Worm (Caenorhabditis elegans) whole organism, dauer: ENCODE results near the gene pigm-1.

Experiments used
- unc-62 ChIP-seq: sonication (generic microtip); optimal IDR thresholded peaks from 2 replicates; lab custom pipeline; 2017; ENCODE audit warnings: missing biosample characterization, missing genetic modification reagents, missing genetic modification characterization

Gene pigm-1

DNA sequence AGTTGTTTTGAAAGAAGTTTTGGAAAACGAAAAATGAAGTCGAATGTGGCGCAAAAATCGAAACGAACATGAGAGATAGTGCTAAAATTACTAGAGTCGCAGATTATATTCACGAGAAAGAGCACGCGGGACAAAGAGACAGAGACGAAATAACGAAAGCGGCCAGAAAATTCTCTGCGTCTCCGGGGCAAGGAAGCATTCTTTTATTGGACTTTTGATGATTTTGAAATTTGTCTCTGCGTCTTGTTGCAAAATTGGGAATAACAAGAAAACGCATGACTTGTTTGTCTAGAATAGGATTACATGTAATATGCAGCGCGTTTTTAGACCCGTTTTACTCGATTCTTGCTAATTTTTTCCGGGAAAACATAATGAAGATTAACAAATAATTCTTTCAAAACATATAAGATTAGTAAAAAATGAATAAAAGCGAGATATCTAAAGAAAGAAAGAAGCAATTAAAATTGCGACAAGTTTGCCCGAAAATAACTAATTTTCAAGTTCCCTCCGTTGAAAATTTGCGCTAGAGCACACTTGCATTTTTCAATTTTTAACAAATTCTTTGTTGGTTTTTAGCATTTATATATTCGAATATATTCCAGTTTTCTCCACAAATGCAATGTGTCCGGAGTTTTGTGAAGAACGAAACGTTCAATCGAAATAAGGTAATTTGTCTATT lies at the start of gene pigm-1, which contains the start of gene B0491.6:
Gene pigm-1, plus strand, starts transcription at position 568 of the 679 bp plus-strand sequence.
Gene B0491.6, minus strand, starts transcription at position 466 of the 679 bp plus-strand sequence.
- no peak for TF ChIP-seq unc-62 (GFP tag; lab: Kevin White, UChicago)

DNA sequence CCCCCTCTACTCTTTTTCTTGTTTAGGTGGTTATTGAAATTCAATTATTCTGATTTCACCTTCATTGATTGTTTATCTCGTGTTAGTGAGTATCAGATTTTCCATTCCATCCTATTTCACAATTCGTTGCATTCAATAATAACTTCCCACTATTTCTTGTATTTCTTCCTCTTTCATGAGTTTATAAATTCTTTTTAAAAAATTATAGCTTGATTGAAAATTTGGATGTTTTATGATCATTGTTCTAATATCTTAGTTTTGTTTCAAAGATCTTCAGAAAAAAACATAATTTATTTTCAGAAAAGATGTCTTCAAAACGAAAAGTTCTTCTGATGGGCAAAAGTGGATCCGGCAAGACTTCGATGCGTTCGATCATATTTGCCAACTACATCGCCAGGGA lies 47.2 kb upstream of the pigm-1 start, which contains the start of gene raga-1:
Gene raga-1, plus strand, starts transcription at position 301 of the 400 bp plus-strand sequence.
- no peak for TF ChIP-seq unc-62 (GFP tag; lab: Kevin White, UChicago)

ce11 chrII:11302591-11302990 lies 45.7 kb upstream of the pigm-1 start, which contains the start of gene samp-1:
Gene samp-1, plus strand, starts transcription at chrII:11302891.
- TF ChIP-seq unc-62 (GFP tag; lab: Kevin White, UChicago): no peak

DNA sequence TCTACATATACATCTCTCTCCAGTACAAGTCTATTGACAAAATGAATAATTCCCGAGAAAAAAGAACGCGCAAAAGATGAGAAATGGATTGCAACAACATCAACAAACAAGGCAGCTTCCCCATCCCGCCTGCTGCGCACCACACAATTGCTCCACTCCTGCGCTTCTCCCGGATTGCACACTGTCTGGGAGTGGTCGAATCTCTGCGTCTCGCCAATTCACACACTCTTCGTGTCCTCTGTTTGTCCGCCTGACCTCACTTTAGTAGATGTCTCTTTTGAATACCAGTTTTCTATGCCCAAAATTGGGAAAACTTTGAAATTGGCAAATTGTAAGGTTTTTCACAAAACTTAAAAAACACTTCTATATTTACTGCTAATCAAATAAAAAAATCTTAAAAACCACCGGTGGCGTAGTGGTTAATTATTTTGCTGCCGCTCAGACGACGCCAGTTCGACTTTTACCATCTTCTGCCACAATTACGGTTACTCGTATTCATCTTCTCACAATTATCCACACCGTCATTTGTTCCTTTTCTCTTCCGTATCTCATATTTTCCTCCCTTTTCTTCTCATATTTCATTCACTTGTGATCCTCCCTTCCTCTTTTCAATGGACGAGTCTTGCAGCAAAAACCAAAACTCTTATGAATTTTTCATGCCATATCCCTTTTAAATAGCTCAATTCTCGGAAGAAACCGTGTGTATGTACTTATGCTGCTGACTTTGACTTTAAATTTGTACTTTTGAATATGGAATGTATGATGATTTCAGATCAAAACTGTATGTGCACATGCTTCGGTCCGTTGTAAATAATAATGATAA lies 42.4 kb upstream of the pigm-1 start, which contains the start of gene rsf-1:
Gene rsf-1, plus strand, starts transcription at position 773 of the 823 bp plus-strand sequence.
- no peak for TF ChIP-seq unc-62 (GFP tag; lab: Kevin White, UChicago)

ce11 chrII:11307332-11307731 lies 40.9 kb upstream of the pigm-1 start:
- TF ChIP-seq unc-62 (GFP tag; lab: Kevin White, UChicago): no peak

DNA sequence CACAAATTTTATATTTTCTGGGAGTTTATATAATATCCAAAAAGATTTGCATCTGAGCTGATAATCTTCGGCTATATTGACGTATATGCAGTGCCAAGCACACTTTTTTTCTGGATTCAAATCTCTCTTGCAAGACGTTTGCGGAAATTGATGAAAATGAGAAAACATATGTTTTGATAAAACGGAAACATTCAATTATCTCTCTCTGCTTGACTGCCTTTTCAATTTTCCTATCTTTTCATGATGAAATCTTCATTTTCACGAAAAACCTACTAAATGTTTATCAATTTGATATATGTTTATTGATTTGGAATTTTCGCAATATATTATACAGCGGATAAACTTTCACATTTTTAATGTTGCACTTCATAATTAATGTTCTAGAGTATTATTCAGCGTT lies 40.3 kb upstream of the pigm-1 start:
- TF ChIP-seq unc-62 (GFP tag; lab: Kevin White, UChicago): no peak

DNA sequence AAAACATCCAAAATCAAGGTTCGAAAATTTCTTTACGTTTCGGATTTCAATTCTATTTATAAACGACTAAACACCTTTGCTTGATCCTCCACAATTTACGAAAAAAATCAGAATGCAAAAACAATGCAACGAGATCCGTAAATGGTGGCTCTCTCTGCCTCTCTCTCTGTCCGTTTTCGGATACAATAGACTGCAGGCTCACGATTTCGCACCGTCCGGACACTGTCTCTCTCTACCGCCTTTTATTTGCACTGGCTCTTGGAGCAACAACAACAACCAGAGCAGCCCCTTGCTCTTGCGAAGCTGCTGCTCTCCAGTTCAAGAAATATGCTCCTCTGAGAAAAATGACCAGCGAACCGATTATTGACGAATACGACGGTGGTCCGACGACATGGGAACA lies 36.0 kb upstream of the pigm-1 start, which contains the start of gene T24F1.7:
Gene T24F1.7, plus strand, starts transcription at position 301 of the 400 bp plus-strand sequence.
- no peak for TF ChIP-seq unc-62 (GFP tag; lab: Kevin White, UChicago)

ce11 chrII:11314165-11314564 lies 34.1 kb upstream of the pigm-1 start, which contains the start of gene T24F1.4:
Gene T24F1.4, minus strand, starts transcription at chrII:11314265.
- TF ChIP-seq unc-62 (GFP tag; lab: Kevin White, UChicago): no peak

DNA sequence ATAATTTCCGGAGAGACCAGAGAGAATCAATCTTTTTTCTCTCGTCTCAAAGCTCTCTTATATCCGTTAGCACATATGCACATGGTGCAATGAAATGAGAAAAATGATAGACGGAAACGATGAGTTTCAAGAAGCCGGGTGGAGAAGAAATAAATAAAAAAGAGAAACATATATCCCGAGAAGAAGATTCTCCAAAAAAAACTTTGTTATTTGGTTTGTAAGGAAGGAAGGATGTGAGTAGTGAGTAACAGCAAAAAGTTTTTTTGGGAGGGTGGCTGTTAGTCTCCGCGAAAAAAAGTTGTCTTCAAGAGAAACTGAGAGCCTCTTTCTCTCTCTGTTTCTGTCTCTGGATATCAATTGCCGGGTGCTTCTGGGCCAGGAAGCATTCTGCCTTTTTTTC lies 31.6 kb upstream of the pigm-1 start:
- TF ChIP-seq unc-62 (GFP tag; lab: Kevin White, UChicago): no peak

ce11 chrII:11319591-11319990 lies 28.7 kb upstream of the pigm-1 start, which contains the start of gene nlp-51:
Gene nlp-51, minus strand, starts transcription at chrII:11319691.
- no peak for TF ChIP-seq unc-62 (GFP tag; lab: Kevin White, UChicago)

DNA sequence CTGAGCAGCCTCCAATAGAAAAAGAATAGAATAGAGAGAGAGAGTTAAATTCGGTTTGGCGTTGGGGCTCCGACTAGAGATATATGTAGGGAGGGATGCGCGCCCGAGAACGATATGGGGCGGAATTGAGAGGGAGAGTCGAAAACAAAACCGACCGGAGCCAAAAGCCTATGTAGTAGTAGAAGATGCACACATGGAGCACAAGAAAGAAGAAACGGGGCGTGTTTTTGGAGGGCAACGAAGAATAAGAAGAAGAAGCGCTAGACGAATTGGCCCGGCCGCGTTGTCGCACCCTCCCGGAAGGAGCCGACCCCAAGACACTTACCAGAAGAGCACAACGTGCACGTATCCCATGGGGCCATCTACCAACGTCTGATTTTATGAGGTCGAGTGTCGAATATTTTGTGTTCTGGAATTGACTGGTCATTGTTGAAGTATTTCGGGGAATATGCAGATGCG lies 19.2 kb upstream of the pigm-1 start, which contains the start of gene tag-180:
Gene tag-180, minus strand, starts transcription at position 409 of the 459 bp plus-strand sequence.
- TF ChIP-seq unc-62 (GFP tag; lab: Kevin White, UChicago): no peak

- no peak for TF ChIP-seq unc-62 (GFP tag; lab: Kevin White, UChicago)
Measured at ce11 chrII:11333375-11333774, 14.9 kb upstream of the pigm-1 start.

DNA sequence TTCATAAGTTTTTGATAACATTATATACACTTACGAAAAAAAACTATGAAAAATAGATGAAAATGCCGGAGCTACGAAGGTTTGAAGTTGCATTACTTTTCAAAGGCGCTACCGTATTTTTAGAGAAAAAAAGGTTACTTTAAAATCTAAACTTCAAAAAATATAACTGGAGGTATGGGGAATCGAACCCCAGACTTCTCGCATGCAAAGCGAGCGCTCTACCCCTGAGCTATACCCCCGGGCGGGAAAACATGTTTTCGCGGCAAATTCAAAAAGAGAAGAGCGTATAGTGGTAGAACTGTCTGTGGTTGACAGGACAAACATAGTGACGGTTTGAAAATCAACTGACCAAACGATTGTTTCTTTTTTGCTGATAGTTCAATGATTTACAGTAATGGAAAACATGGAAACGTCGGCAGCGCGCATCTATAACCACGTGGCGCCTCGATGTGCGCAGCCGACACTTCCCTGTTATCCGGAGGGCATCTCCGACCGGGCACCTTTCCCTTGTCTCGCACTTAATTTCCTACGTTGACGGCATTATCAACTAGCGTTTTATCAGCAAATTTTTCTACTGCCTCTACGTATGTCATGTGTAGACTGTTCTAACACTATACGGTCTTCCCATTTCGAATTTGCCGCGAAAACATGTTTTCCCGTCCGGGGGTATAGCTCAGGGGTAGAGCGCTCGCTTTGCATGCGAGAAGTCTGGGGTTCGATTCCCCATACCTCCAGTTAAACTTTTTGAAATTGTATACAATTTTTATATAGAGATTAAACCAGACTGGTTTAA lies 14.2 kb upstream of the pigm-1 start:
- no peak for TF ChIP-seq unc-62 (GFP tag; lab: Kevin White, UChicago)

DNA sequence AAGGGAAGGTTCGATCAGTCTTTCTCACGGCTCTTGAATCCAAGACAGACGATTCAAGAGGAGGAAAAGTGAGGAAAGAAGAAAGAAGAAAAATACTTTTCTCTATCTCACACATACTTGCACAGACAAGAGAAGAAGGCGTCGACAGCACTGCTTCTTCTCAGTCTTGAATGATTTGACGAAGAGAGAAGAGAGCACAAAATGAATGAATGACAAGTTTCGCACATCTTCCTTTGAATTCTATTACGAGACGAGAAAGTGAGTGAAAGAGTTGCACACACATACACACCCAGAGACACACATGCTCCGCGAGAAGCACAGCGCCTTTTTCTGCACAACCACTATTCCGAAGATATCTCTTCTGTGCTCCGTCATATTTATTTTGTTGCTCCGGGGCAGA lies 12.6 kb upstream of the pigm-1 start:
- no peak for TF ChIP-seq unc-62 (GFP tag; lab: Kevin White, UChicago)

ce11 chrII:11336163-11336562 lies 12.1 kb upstream of the pigm-1 start:
- no peak for TF ChIP-seq unc-62 (GFP tag; lab: Kevin White, UChicago)
